Fruit fly (Drosophila melanogaster) whole organism, embryonic: Measurements from ENCODE around the gene CBP.

ENCODE experiments used
- Ada2b ChIP-seq: fragments of 200-800 bp; sonication (Bioruptor generic); IDR thresholded peaks from 2 replicates; pipeline ENCODE4 v1.3.6; 2022; ENCODE audit warnings: missing biosample characterization, missing genetic modification characterization
- Adf1 ChIP-seq: fragments of 200-800 bp; sonication (Bioruptor generic); IDR thresholded peaks from 2 replicates; pipeline ENCODE4 v1.3.6; 2022; ENCODE audit warnings: missing biosample characterization, missing genetic modification characterization
- Antp ChIP-seq: fragments of 200-800 bp; sonication (Bioruptor generic); optimal IDR thresholded peaks from 3 replicates; lab custom pipeline; 2016; ENCODE audit warnings: missing biosample characterization, missing genetic modification characterization
- CG10267 ChIP-seq: fragments of 200-800 bp; sonication (Bioruptor generic); optimal IDR thresholded peaks from 2 replicates; lab custom pipeline; 2018; ENCODE audit warnings: missing biosample characterization, mild to moderate bottlenecking, missing genetic modification characterization, moderate library complexity
- CG10979 ChIP-seq: fragments of 200-800 bp; sonication (Bioruptor generic); optimal IDR thresholded peaks from 2 replicates; lab custom pipeline; 2018; ENCODE audit warnings: missing biosample characterization, mild to moderate bottlenecking, missing genetic modification characterization, moderate library complexity
- CG12942 ChIP-seq: fragments of 200-800 bp; sonication (Bioruptor generic); optimal IDR thresholded peaks from 3 replicates; lab custom pipeline; 2016; ENCODE audit warnings: missing biosample characterization, missing genetic modification characterization
- CG14667 ChIP-seq: fragments of 200-800 bp; sonication (Bioruptor generic); IDR thresholded peaks from 2 replicates; pipeline ENCODE4 v1.3.6; 2022; ENCODE audit warnings: missing biosample characterization, missing genetic modification characterization
- CG15269 ChIP-seq: fragments of 200-800 bp; sonication (Bioruptor generic); optimal IDR thresholded peaks from 2 replicates; lab custom pipeline; 2018; ENCODE audit warnings: missing biosample characterization, mild to moderate bottlenecking, missing genetic modification characterization, moderate library complexity
- CG17186 ChIP-seq: fragments of 200-800 bp; sonication (Bioruptor generic); optimal IDR thresholded peaks from 3 replicates; lab custom pipeline; 2017; ENCODE audit warnings: missing biosample characterization, missing genetic modification reagents, missing genetic modification characterization
- CG17912 ChIP-seq: fragments of 200-800 bp; sonication (Bioruptor generic); optimal IDR thresholded peaks from 2 replicates; lab custom pipeline; 2018; ENCODE audit warnings: missing biosample characterization, mild to moderate bottlenecking, missing genetic modification characterization
- CG18262 ChIP-seq: fragments of 200-800 bp; optimal IDR thresholded peaks from 3 replicates; lab custom pipeline; 2019; ENCODE audit warnings: missing biosample characterization, mild to moderate bottlenecking, missing genetic modification characterization, moderate library complexity
- CG18599 ChIP-seq: fragments of 200-800 bp; sonication (Bioruptor generic); optimal IDR thresholded peaks from 3 replicates; lab custom pipeline; 2017; ENCODE audit warnings: missing biosample characterization, missing genetic modification characterization, mild to moderate bottlenecking, moderate library complexity, missing genetic modification reagents
- CG2202 ChIP-seq: fragments of 200-800 bp; sonication (Bioruptor generic); optimal IDR thresholded peaks from 2 replicates; lab custom pipeline; 2018; ENCODE audit warnings: missing biosample characterization, mild to moderate bottlenecking, missing genetic modification characterization
- CG3065 ChIP-seq: fragments of 200-800 bp; sonication (Bioruptor generic); optimal IDR thresholded peaks from 2 replicates; lab custom pipeline; 2016; ENCODE audit warnings: missing biosample characterization, missing genetic modification characterization
- CG33557 ChIP-seq: fragments of 200-800 bp; sonication (Bioruptor generic); optimal IDR thresholded peaks from 2 replicates; lab custom pipeline; 2019; ENCODE audit warnings: missing biosample characterization, mild to moderate bottlenecking, missing genetic modification characterization, moderate library complexity
- CG34376 ChIP-seq: fragments of 200-800 bp; sonication (Bioruptor generic); optimal IDR thresholded peaks from 2 replicates; lab custom pipeline; 2018; ENCODE audit warnings: missing biosample characterization, mild to moderate bottlenecking, missing genetic modification characterization
- CG34422 ChIP-seq: fragments of 200-800 bp; sonication (Bioruptor generic); IDR thresholded peaks from 3 replicates; pipeline ENCODE4 v1.3.6; 2022; ENCODE audit warnings: missing biosample characterization, missing genetic modification characterization
- CG9876 ChIP-seq: fragments of 200-800 bp; sonication (Bioruptor generic); optimal IDR thresholded peaks from 2 replicates; lab custom pipeline; 2016; ENCODE audit warnings: missing biosample characterization, missing genetic modification characterization
- CG9932 ChIP-seq: fragments of 200-800 bp; sonication (Bioruptor generic); IDR thresholded peaks from 2 replicates; pipeline ENCODE4 v1.3.6; 2022; ENCODE audit warnings: missing biosample characterization, missing genetic modification characterization
- CkIIα-i1 ChIP-seq: fragments of 200-800 bp; sonication (Bioruptor generic); IDR thresholded peaks from 2 replicates; pipeline ENCODE4 v1.3.6; 2022; ENCODE audit warnings: missing biosample characterization, missing genetic modification characterization
- CoRest ChIP-seq: fragments of 200-800 bp; sonication (Bioruptor generic); optimal IDR thresholded peaks from 3 replicates; lab custom pipeline; 2018; ENCODE audit warnings: missing biosample characterization, mild to moderate bottlenecking, missing genetic modification characterization, moderate library complexity
- Dad ChIP-seq: fragments of 200-800 bp; sonication (Bioruptor generic); optimal IDR thresholded peaks from 3 replicates; lab custom pipeline; 2016; ENCODE audit warnings: missing biosample characterization, missing genetic modification characterization
- Ets65A ChIP-seq: fragments of 200-800 bp; sonication (Bioruptor generic); peaks from one replicate; lab custom pipeline; 2016; ENCODE audit warnings: missing biosample characterization, missing genetic modification characterization
- HmgD ChIP-seq: fragments of 200-800 bp; sonication (Bioruptor generic); optimal IDR thresholded peaks from 3 replicates; lab custom pipeline; 2016; ENCODE audit warnings: missing biosample characterization, missing genetic modification characterization
- MBD-R2 ChIP-seq: fragments of 200-800 bp; sonication (Bioruptor generic); IDR thresholded peaks from 2 replicates; pipeline ENCODE4 v1.3.6; 2022; ENCODE audit warnings: missing biosample characterization, missing genetic modification characterization
- MTF-1 ChIP-seq: fragments of 200-800 bp; sonication (Bioruptor generic); optimal IDR thresholded peaks from 2 replicates; lab custom pipeline; 2018; ENCODE audit warnings: missing biosample characterization, mild to moderate bottlenecking, missing genetic modification characterization, borderline replicate concordance
- Med ChIP-seq: fragments of 200-800 bp; sonication (Bioruptor generic); peaks from one replicate; lab custom pipeline; 2016; ENCODE audit warnings: missing biosample characterization, missing genetic modification characterization, mild to moderate bottlenecking, inconsistent platforms, moderate library complexity
- NK7.1 ChIP-seq: fragments of 200-800 bp; sonication (Bioruptor generic); optimal IDR thresholded peaks from 3 replicates; lab custom pipeline; 2016; ENCODE audit warnings: missing biosample characterization, missing genetic modification characterization
- Opbp ChIP-seq: fragments of 200-800 bp; sonication (Bioruptor generic); IDR thresholded peaks from 3 replicates; pipeline ENCODE4 v1.3.6; 2022; ENCODE audit warnings: missing biosample characterization, missing genetic modification characterization; ENCODE audit not compliant: partially characterized antibody
- Sin3A ChIP-seq: fragments of >200 bp; optimal IDR thresholded peaks from 2 replicates; lab custom pipeline; 2018
- Sox100B ChIP-seq: fragments of 200-800 bp; sonication (Bioruptor generic); optimal IDR thresholded peaks from 3 replicates; lab custom pipeline; 2018; ENCODE audit warnings: missing biosample characterization, mild to moderate bottlenecking, missing genetic modification characterization
- Ssrp ChIP-seq: fragments of 200-800 bp; sonication (Bioruptor generic); optimal IDR thresholded peaks from 2 replicates; lab custom pipeline; 2018; ENCODE audit warnings: missing biosample characterization, mild to moderate bottlenecking, missing genetic modification characterization, moderate library complexity
- Taf1 ChIP-seq: fragments of 200-800 bp; sonication (Bioruptor generic); IDR thresholded peaks from 2 replicates; pipeline ENCODE4 v1.3.6; 2022; ENCODE audit warnings: missing biosample characterization, missing genetic modification characterization
- Vsx1 ChIP-seq: fragments of 200-800 bp; sonication (Bioruptor generic); optimal IDR thresholded peaks from 2 replicates; lab custom pipeline; 2017; ENCODE audit warnings: missing biosample characterization, mild to moderate bottlenecking, missing genetic modification characterization, missing genetic modification reagents
- ab ChIP-seq: fragments of 200-800 bp; sonication (Bioruptor generic); optimal IDR thresholded peaks from 2 replicates; lab custom pipeline; 2016; ENCODE audit warnings: missing biosample characterization, missing genetic modification characterization
- bigmax ChIP-seq: fragments of 200-800 bp; sonication (Bioruptor generic); optimal IDR thresholded peaks from 2 replicates; lab custom pipeline; 2018; ENCODE audit warnings: missing biosample characterization, mild to moderate bottlenecking, missing genetic modification characterization
- cad ChIP-seq: fragments of >200 bp; optimal IDR thresholded peaks from 2 replicates; lab custom pipeline; 2017; ENCODE audit warnings: missing biosample characterization, missing genetic modification characterization
- dmrt99B ChIP-seq: fragments of 200-800 bp; sonication (Bioruptor generic); optimal IDR thresholded peaks from 2 replicates; lab custom pipeline; 2018; ENCODE audit warnings: missing biosample characterization, mild to moderate bottlenecking, missing genetic modification characterization, moderate library complexity
- exex ChIP-seq: fragments of 200-800 bp; sonication (Bioruptor generic); optimal IDR thresholded peaks from 4 replicates; lab custom pipeline; 2018; ENCODE audit warnings: missing biosample characterization, mild to moderate bottlenecking, missing genetic modification characterization, moderate library complexity
- fd102C ChIP-seq: fragments of 200-800 bp; sonication (Bioruptor generic); optimal IDR thresholded peaks from 2 replicates; lab custom pipeline; 2018; ENCODE audit warnings: missing biosample characterization, mild to moderate bottlenecking, missing genetic modification characterization, moderate library complexity
- gce ChIP-seq: fragments of 200-800 bp; sonication (Bioruptor generic); IDR thresholded peaks from 3 replicates; pipeline ENCODE4 v1.3.6; 2022; ENCODE audit warnings: missing biosample characterization, missing genetic modification characterization
- gfzf ChIP-seq: fragments of 200-800 bp; sonication (Bioruptor generic); optimal IDR thresholded peaks from 2 replicates; lab custom pipeline; 2016; ENCODE audit warnings: missing biosample characterization, mild to moderate bottlenecking, missing genetic modification characterization, moderate library complexity
- hth ChIP-seq: fragments of >200 bp; optimal IDR thresholded peaks from 2 replicates; lab custom pipeline; 2017; ENCODE audit warnings: inconsistent platforms
- ind ChIP-seq: fragments of 200-800 bp; sonication (Bioruptor generic); optimal IDR thresholded peaks from 3 replicates; lab custom pipeline; 2016; ENCODE audit warnings: missing biosample characterization, missing genetic modification characterization
- odd ChIP-seq: fragments of 200-800 bp; sonication (Bioruptor generic); optimal IDR thresholded peaks from 2 replicates; lab custom pipeline; 2017; ENCODE audit warnings: missing biosample characterization, mild to moderate bottlenecking, missing genetic modification characterization
- sd ChIP-seq: fragments of 200-800 bp; sonication (Bioruptor generic); optimal IDR thresholded peaks from 3 replicates; lab custom pipeline; 2018; ENCODE audit warnings: missing biosample characterization, mild to moderate bottlenecking, missing genetic modification characterization, moderate library complexity
- slou ChIP-seq: fragments of 200-800 bp; sonication (Bioruptor generic); optimal IDR thresholded peaks from 3 replicates; lab custom pipeline; 2016; ENCODE audit warnings: missing biosample characterization, missing genetic modification characterization
- sr ChIP-seq: fragments of 200-800 bp; sonication (Bioruptor generic); IDR thresholded peaks from 3 replicates; pipeline ENCODE4 v1.3.6; 2022; ENCODE audit warnings: missing biosample characterization, missing genetic modification characterization
- sug ChIP-seq: fragments of 200-800 bp; optimal IDR thresholded peaks from 2 replicates; lab custom pipeline; 2019; ENCODE audit warnings: missing biosample characterization, mild to moderate bottlenecking, missing genetic modification characterization, moderate library complexity
- tx ChIP-seq: fragments of 200-800 bp; sonication (Bioruptor generic); optimal IDR thresholded peaks from 2 replicates; lab custom pipeline; 2016; ENCODE audit warnings: missing biosample characterization, missing genetic modification characterization
- vfl ChIP-seq: fragments of 200-800 bp; sonication (Bioruptor generic); optimal IDR thresholded peaks from 2 replicates; lab custom pipeline; 2016; ENCODE audit warnings: missing biosample characterization, missing genetic modification characterization
- vnd ChIP-seq: fragments of 200-800 bp; sonication (Bioruptor generic); IDR thresholded peaks from 3 replicates; pipeline ENCODE4 v1.3.6; 2022; ENCODE audit warnings: missing biosample characterization, missing genetic modification characterization; ENCODE audit not compliant: partially characterized antibody
- zen2 ChIP-seq: fragments of 200-800 bp; sonication (Bioruptor generic); IDR thresholded peaks from 3 replicates; pipeline ENCODE4 v1.3.6; 2022; ENCODE audit warnings: missing biosample characterization, missing genetic modification characterization; ENCODE audit not compliant: partially characterized antibody

The CBP gene

dm6 chrX:7334801-7335176 is 2.4 kb upstream of the CBP start (continued):
- TF ChIP-seq Sox100B (GFP tag; lab: Kevin White, UChicago) (peak; percentile 77), Vsx1 (GFP tag; lab: Kevin White, UChicago) (peak; percentile 65), Antp (GFP tag; lab: Kevin White, UChicago) (no peak), CG9932 (peak; percentile 80), CG15269 (tag; lab: Kevin White, UChicago) (peak; percentile 85), Ada2b (GFP tag; lab: Robert Waterston, UW) (peak; percentile 56), zen2 (GFP tag; lab: Robert Waterston, UW) (no peak), CG3065 (peak; percentile 5), ind (GFP tag; lab: Kevin White, UChicago) (peak; percentile 54), CG9876 (GFP tag; lab: Kevin White, UChicago) (no peak), odd (GFP tag; lab: Kevin White, UChicago) (peak; percentile 69), CG10267 (tag; lab: Kevin White, UChicago) (peak; percentile 82), bigmax (GFP tag; lab: Kevin White, UChicago) (no peak), Adf1 (GFP tag; lab: Robert Waterston, UW) (no peak), sr (GFP tag; lab: Robert Waterston, UW) (no peak), Dad (GFP tag; lab: Kevin White, UChicago) (no peak), gce (no peak), CG14667 (GFP tag; lab: Robert Waterston, UW) (peak; percentile 52), CG12942 (GFP tag; lab: Kevin White, UChicago) (peak; percentile 14), CG17186 (GFP tag; lab: Kevin White, UChicago) (no peak), Med (GFP tag; lab: Kevin White, UChicago) (no peak), MBD-R2 (GFP tag; lab: Robert Waterston, UW) (peak; percentile 37; the same call in 1 of the 2 replicates), cad (no peak), CkIIα-i1 (GFP tag; lab: Robert Waterston, UW) (no peak), sd (tag; lab: Kevin White, UChicago) (peak; percentile 50), CG17912 (GFP tag; lab: Kevin White, UChicago) (no peak), HmgD (GFP tag; lab: Kevin White, UChicago) (no peak), vfl (GFP tag; lab: Kevin White, UChicago) (no peak), Sin3A (lab: Kevin White, UChicago) (no peak), CG18599 (GFP tag; lab: Kevin White, UChicago) (peak; percentile 81), dmrt99B (tag; lab: Kevin White, UChicago) (peak; percentile 85), CG34422 (peak; percentile 53; the same call in 2 of the 3 replicates), CG33557 (GFP tag; lab: Kevin White, UChicago) (peak; percentile 77), exex (tag; lab: Kevin White, UChicago) (peak; percentile 18), CG2202 (peak; percentile 66), NK7.1 (no peak), Opbp (GFP tag; lab: Robert Waterston, UW) (no peak), CG10979 (tag; lab: Kevin White, UChicago) (peak; percentile 88), Ets65A (GFP tag; lab: Kevin White, UChicago) (no peak)
- TF ChIP-seq, all 482 proteins: peak for 257

DNA sequence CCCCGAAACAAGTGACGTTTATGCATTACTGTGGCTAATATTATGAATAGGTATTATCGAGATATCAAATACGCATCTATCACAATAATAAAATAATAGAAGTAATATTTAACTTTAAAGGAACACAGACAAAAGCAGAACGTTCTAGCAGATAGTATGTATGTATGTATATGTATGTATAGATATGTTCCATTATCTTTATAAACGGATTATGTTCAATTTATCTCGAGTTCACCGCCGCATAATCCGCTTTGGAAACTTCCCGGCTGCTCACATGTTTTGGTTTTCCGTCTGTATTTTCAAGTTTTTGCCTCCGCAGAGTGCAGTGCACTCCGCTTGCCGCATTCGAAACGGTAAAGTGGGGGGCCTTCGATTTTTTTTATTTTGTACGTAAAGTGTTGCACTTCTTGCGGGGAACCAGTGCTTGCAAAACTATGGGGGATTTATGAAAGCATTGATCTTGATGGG is 1.6 kb upstream of the CBP start:
- no peak for TF ChIP-seq fd102C (GFP tag; lab: Kevin White, UChicago)
- no peak for TF ChIP-seq Taf1 (GFP tag; lab: Robert Waterston, UW)
- TF ChIP-seq ab (GFP tag; lab: Kevin White, UChicago): no peak
- no peak for TF ChIP-seq tx (GFP tag; lab: Kevin White, UChicago)
- TF ChIP-seq sug (tag; lab: Kevin White, UChicago): no peak
- TF ChIP-seq MTF-1 (GFP tag; lab: Kevin White, UChicago): no peak
- no peak for TF ChIP-seq CG34376 (GFP tag; lab: Kevin White, UChicago)
- no peak for TF ChIP-seq hth
- peak; percentile 84 for TF ChIP-seq Ssrp (tag; lab: Kevin White, UChicago)
- no peak for TF ChIP-seq gfzf
- no peak for TF ChIP-seq vnd
- peak; percentile 11 for TF ChIP-seq CoRest (tag; lab: Kevin White, UChicago)
- TF ChIP-seq CG18262 (tag; lab: Kevin White, UChicago): peak; percentile 10
- TF ChIP-seq slou (GFP tag; lab: Kevin White, UChicago): no peak
